Worm (Caenorhabditis elegans): Measurements from ENCODE around the gene srt-47.

ce11 chrIV:15027884-15028283 is 25.3 kb downstream of the srt-47 start:
- TF ChIP-seq mel-28 (tag; optimal IDR thresholded peaks at IDR 0.05; ENCODE audit: borderline replicate concordance) (no peak), gei-17 (GFP tag; optimal IDR thresholded peaks at IDR 0.05) (no peak), unc-62 (GFP tag; optimal IDR thresholded peaks at IDR 0.05) (no peak), bed-2 (GFP tag; IDR thresholded peaks at IDR 0.05) (no peak), fkh-3 (tag; optimal IDR thresholded peaks at IDR 0.05) (no peak), ets-4 (GFP tag; optimal IDR thresholded peaks at IDR 0.05) (no peak), B0336.3 (GFP tag; IDR thresholded peaks at IDR 0.05) (no peak), hmg-1.2 (GFP tag; IDR thresholded peaks at IDR 0.05) (no peak), F57C9.4 (tag; optimal IDR thresholded peaks at IDR 0.05) (no peak), aptf-3 (GFP tag; IDR thresholded peaks at IDR 0.05) (no peak)
